Worm (Caenorhabditis elegans) whole organism, midembryonic: Measurements from ENCODE around the gene sdz-10.

Experiments
- T22C8.4 ChIP-seq: fragments of 200-800 bp; sonication (Bioruptor generic); IDR thresholded peaks from 2 replicates; pipeline ENCODE4 v1.3.6; 2022; ENCODE audit warnings: missing genetic modification characterization, missing compliant biosample characterization
- cog-1 ChIP-seq: sonication (generic microtip); optimal IDR thresholded peaks from 2 replicates; lab custom pipeline; 2016; ENCODE audit warnings: missing genetic modification characterization, missing compliant biosample characterization
- flt-1 ChIP-seq: fragments of 200-800 bp; sonication (Bioruptor generic); IDR thresholded peaks from 2 replicates; pipeline ENCODE4 v1.3.6; 2022; ENCODE audit warnings: missing genetic modification characterization, missing compliant biosample characterization
- klf-2 ChIP-seq: fragments of 200-800 bp; sonication (Bioruptor generic); conservative IDR thresholded peaks from 2 replicates; pipeline ENCODE4 v1.3.6; 2022; ENCODE audit warnings: missing genetic modification reagents, missing genetic modification characterization, missing compliant biosample characterization
- med-1 ChIP-seq: sonication (generic microtip); optimal IDR thresholded peaks from 2 replicates; lab custom pipeline; 2017; ENCODE audit warnings: missing genetic modification characterization, mild to moderate bottlenecking, missing compliant biosample characterization, antibody characterized with exemption, missing genetic modification reagents; ENCODE audit not compliant: insufficient read depth
- tab-1 ChIP-seq: fragments of 200-800 bp; sonication (Bioruptor generic); IDR thresholded peaks from 2 replicates; pipeline ENCODE4 v1.3.6; 2022; ENCODE audit warnings: missing genetic modification characterization, missing compliant biosample characterization
- ztf-23 ChIP-seq: fragments of 200-800 bp; sonication (Bioruptor generic); IDR thresholded peaks from 2 replicates; pipeline ENCODE4 v1.3.6; 2022; ENCODE audit warnings: missing genetic modification reagents, missing genetic modification characterization, missing compliant biosample characterization
- ztf-29 ChIP-seq: fragments of 200-800 bp; sonication (Bioruptor generic); IDR thresholded peaks from 2 replicates; pipeline ENCODE4 v1.3.6; 2022; ENCODE audit warnings: missing genetic modification reagents, missing genetic modification characterization, missing compliant biosample characterization

DNA sequence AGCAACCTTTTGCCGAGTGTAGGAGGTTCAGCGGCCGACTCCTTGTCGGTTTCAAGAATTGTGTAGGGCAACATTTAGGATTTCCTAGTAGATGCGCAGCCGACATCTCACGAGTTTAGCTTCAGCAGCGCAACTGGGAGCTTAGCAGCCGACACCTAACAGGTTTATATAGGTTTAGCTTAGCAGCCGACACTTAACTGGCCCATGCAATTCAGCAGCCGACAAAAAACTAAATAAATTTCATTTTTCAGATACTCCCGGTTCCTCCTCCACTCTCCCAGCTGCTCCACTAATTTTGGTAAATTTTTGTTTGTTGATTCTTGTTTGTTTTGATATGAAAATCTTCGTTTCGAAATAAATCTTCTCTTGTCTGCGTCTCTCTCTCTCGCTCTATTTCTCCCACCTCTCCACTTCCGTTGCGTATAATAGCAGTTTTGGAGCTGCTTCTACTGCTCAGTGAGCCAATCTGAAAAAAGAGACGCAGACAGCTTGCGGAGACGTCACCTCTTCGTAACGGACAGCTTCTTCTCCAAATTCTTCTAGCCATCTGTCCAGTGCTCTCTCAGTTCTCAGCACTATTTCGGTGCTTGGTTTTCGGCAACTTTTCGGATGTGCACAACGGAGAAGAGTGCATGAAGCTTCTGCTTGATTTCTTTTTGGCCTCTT lies 24.0 kb downstream of the sdz-10 start:
- TF ChIP-seq flt-1 = no peak
- no peak for TF ChIP-seq T22C8.4
- no peak for TF ChIP-seq ztf-23
- TF ChIP-seq klf-2 (GFP tag; lab: Robert Waterston, UW) = no peak
- TF ChIP-seq tab-1 (GFP tag; lab: Robert Waterston, UW) = no peak
- no peak for TF ChIP-seq ztf-29 (GFP tag; lab: Robert Waterston, UW)
- TF ChIP-seq med-1 (GFP tag; lab: Kevin White, UChicago) = no peak
- no peak for TF ChIP-seq cog-1 (tag; lab: Kevin White, UChicago)
